Fruit fly (Drosophila melanogaster) whole organism, embryonic: ENCODE measurements around the gene Tcs3.

Experiments used
- Adf1 ChIP-seq: fragments of 200-800 bp; sonication (Bioruptor generic); IDR thresholded peaks from 2 replicates; pipeline ENCODE4 v1.3.6; 2022; ENCODE audit warnings: missing biosample characterization, missing genetic modification characterization
- B-H1 ChIP-seq: fragments of 200-800 bp; sonication (Bioruptor generic); IDR thresholded peaks from 3 replicates; pipeline ENCODE4 v1.3.6; 2022; ENCODE audit warnings: missing biosample characterization, missing genetic modification characterization
- Bteb2 ChIP-seq: fragments of 200-800 bp; sonication (Bioruptor generic); optimal IDR thresholded peaks from 2 replicates; lab custom pipeline; 2016; ENCODE audit warnings: missing biosample characterization, missing genetic modification characterization
- CG11085 ChIP-seq: fragments of 200-800 bp; sonication (Bioruptor generic); IDR thresholded peaks from 2 replicates; pipeline ENCODE4 v1.3.6; 2022; ENCODE audit warnings: missing biosample characterization, missing genetic modification characterization
- CG11695 ChIP-seq: fragments of 200-800 bp; sonication (Bioruptor generic); IDR thresholded peaks from 3 replicates; pipeline ENCODE4 v1.3.6; 2022; ENCODE audit warnings: missing biosample characterization, missing genetic modification characterization
- CG12219 ChIP-seq: fragments of 200-800 bp; sonication (Bioruptor generic); optimal IDR thresholded peaks from 3 replicates; lab custom pipeline; 2018; ENCODE audit warnings: missing biosample characterization, mild to moderate bottlenecking, missing genetic modification characterization
- CG12391 ChIP-seq: fragments of 200-800 bp; sonication (Bioruptor generic); optimal IDR thresholded peaks from 3 replicates; lab custom pipeline; 2018; ENCODE audit warnings: missing biosample characterization, mild to moderate bottlenecking, missing genetic modification characterization, moderate library complexity
- CG14965 ChIP-seq: fragments of 200-800 bp; sonication (Bioruptor generic); optimal IDR thresholded peaks from 2 replicates; lab custom pipeline; 2016; ENCODE audit warnings: missing biosample characterization, missing genetic modification characterization, borderline replicate concordance
- CG15011 ChIP-seq: fragments of 200-800 bp; sonication (Bioruptor generic); optimal IDR thresholded peaks from 3 replicates; lab custom pipeline; 2018; ENCODE audit warnings: missing biosample characterization, mild to moderate bottlenecking, missing genetic modification characterization
- CG17328 ChIP-seq: fragments of 200-800 bp; sonication (Bioruptor generic); IDR thresholded peaks from 2 replicates; pipeline ENCODE4 v1.3.6; 2022; ENCODE audit warnings: missing biosample characterization, missing genetic modification characterization
- CG17361 ChIP-seq: fragments of 200-800 bp; sonication (Bioruptor generic); IDR thresholded peaks from 3 replicates; pipeline ENCODE4 v1.3.6; 2022; ENCODE audit warnings: missing biosample characterization, missing genetic modification characterization
- CG17612 ChIP-seq: fragments of 200-800 bp; sonication (Bioruptor generic); IDR thresholded peaks from 2 replicates; pipeline ENCODE4 v1.3.6; 2022; ENCODE audit warnings: missing biosample characterization, missing genetic modification characterization
- CG18619 ChIP-seq: fragments of 200-800 bp; sonication (Bioruptor generic); optimal IDR thresholded peaks from 3 replicates; lab custom pipeline; 2017; ENCODE audit warnings: missing biosample characterization, mild to moderate bottlenecking, missing genetic modification characterization
- CG3065 ChIP-seq: fragments of 200-800 bp; sonication (Bioruptor generic); optimal IDR thresholded peaks from 2 replicates; lab custom pipeline; 2016; ENCODE audit warnings: missing biosample characterization, missing genetic modification characterization
- CG31224 ChIP-seq: fragments of 200-800 bp; sonication (Bioruptor generic); IDR thresholded peaks from 2 replicates; pipeline ENCODE4 v1.3.6; 2022; ENCODE audit warnings: missing biosample characterization, missing genetic modification characterization
- CG3407 ChIP-seq: fragments of 200-800 bp; sonication (Bioruptor generic); optimal IDR thresholded peaks from 2 replicates; lab custom pipeline; 2018; ENCODE audit warnings: missing biosample characterization, mild to moderate bottlenecking, missing genetic modification characterization
- CG3838 ChIP-seq: fragments of 200-800 bp; sonication (Bioruptor generic); optimal IDR thresholded peaks from 3 replicates; lab custom pipeline; 2016; ENCODE audit warnings: missing biosample characterization, missing genetic modification characterization
- CG4360 ChIP-seq: fragments of 200-800 bp; sonication (Bioruptor generic); IDR thresholded peaks from 2 replicates; pipeline ENCODE4 v1.3.6; 2022; ENCODE audit warnings: missing biosample characterization, missing genetic modification characterization
- Dbx ChIP-seq: fragments of 200-800 bp; sonication (Bioruptor generic); IDR thresholded peaks from 3 replicates; pipeline ENCODE4 v1.3.6; 2022; ENCODE audit warnings: missing biosample characterization, missing genetic modification characterization
- Dek ChIP-seq: fragments of 200-800 bp; sonication (Bioruptor generic); optimal IDR thresholded peaks from 3 replicates; lab custom pipeline; 2019; ENCODE audit warnings: missing biosample characterization, mild to moderate bottlenecking, missing genetic modification characterization, moderate library complexity
- E2f2 ChIP-seq: fragments of 200-800 bp; sonication (Bioruptor generic); IDR thresholded peaks from 2 replicates; pipeline ENCODE4 v1.3.6; 2022; ENCODE audit warnings: missing biosample characterization, missing genetic modification characterization
- GATAe ChIP-seq: fragments of 200-800 bp; sonication (Bioruptor generic); conservative IDR thresholded peaks from 2 replicates; pipeline ENCODE4 v1.3.6; 2022; ENCODE audit warnings: missing biosample characterization, missing genetic modification characterization
- Gsc ChIP-seq: fragments of 200-800 bp; sonication (Bioruptor generic); IDR thresholded peaks from 2 replicates; pipeline ENCODE4 v1.3.6; 2022; ENCODE audit warnings: missing biosample characterization, missing genetic modification characterization
- HLH4C ChIP-seq: fragments of 200-800 bp; sonication (Bioruptor generic); IDR thresholded peaks from 3 replicates; pipeline ENCODE4 v1.3.6; 2022; ENCODE audit warnings: missing biosample characterization, missing genetic modification characterization; ENCODE audit not compliant: partially characterized antibody
- Hr3 ChIP-seq: fragments of 200-800 bp; sonication (Bioruptor generic); optimal IDR thresholded peaks from 3 replicates; lab custom pipeline; 2016; ENCODE audit warnings: missing biosample characterization, missing genetic modification characterization
- Hr39 ChIP-seq: fragments of >200 bp; optimal IDR thresholded peaks from 2 replicates; lab custom pipeline; 2017
- MBD-R2 ChIP-seq: fragments of 200-800 bp; sonication (Bioruptor generic); IDR thresholded peaks from 2 replicates; pipeline ENCODE4 v1.3.6; 2022; ENCODE audit warnings: missing biosample characterization, missing genetic modification characterization
- NK7.1 ChIP-seq: fragments of 200-800 bp; sonication (Bioruptor generic); optimal IDR thresholded peaks from 3 replicates; lab custom pipeline; 2016; ENCODE audit warnings: missing biosample characterization, missing genetic modification characterization
- Nf-YB ChIP-seq: fragments of 200-800 bp; sonication (Bioruptor generic); optimal IDR thresholded peaks from 3 replicates; lab custom pipeline; 2019; ENCODE audit warnings: missing biosample characterization, mild to moderate bottlenecking, missing genetic modification characterization, moderate library complexity
- Opbp ChIP-seq: fragments of 200-800 bp; sonication (Bioruptor generic); IDR thresholded peaks from 3 replicates; pipeline ENCODE4 v1.3.6; 2022; ENCODE audit warnings: missing biosample characterization, missing genetic modification characterization; ENCODE audit not compliant: partially characterized antibody
- Sin3A ChIP-seq: fragments of >200 bp; optimal IDR thresholded peaks from 2 replicates; lab custom pipeline; 2018
- Tbp ChIP-seq: fragments of >200 bp; optimal IDR thresholded peaks from 2 replicates; lab custom pipeline; 2018; ENCODE audit warnings: missing biosample characterization, missing genetic modification characterization
- Vsx1 ChIP-seq: fragments of 200-800 bp; sonication (Bioruptor generic); optimal IDR thresholded peaks from 2 replicates; lab custom pipeline; 2017; ENCODE audit warnings: missing biosample characterization, mild to moderate bottlenecking, missing genetic modification characterization, missing genetic modification reagents
- abd-A ChIP-seq: fragments of 200-800 bp; sonication (Bioruptor generic); optimal IDR thresholded peaks from 3 replicates; lab custom pipeline; 2019; ENCODE audit warnings: missing biosample characterization, mild to moderate bottlenecking, missing genetic modification characterization, moderate library complexity
- bcd ChIP-seq: fragments of 200-800 bp; sonication (Bioruptor generic); optimal IDR thresholded peaks from 2 replicates; lab custom pipeline; 2017; ENCODE audit warnings: missing biosample characterization, mild to moderate bottlenecking, missing genetic modification characterization
- dpn ChIP-seq, 2 experiments: fragments of 200-800 bp; sonication (Bioruptor generic); optimal IDR thresholded peaks; 3 replicates each; lab custom pipeline; 2016; ENCODE audit warnings: missing biosample characterization in 2 of 2, missing genetic modification characterization in 2 of 2
- en ChIP-seq: fragments of 200-800 bp; sonication (Bioruptor generic); optimal IDR thresholded peaks from 2 replicates; lab custom pipeline; 2016; ENCODE audit warnings: missing biosample characterization, missing genetic modification characterization
- ewg ChIP-seq: fragments of 200-800 bp; sonication (Bioruptor generic); optimal IDR thresholded peaks from 3 replicates; lab custom pipeline; 2017; ENCODE audit warnings: mild to moderate bottlenecking, missing biosample characterization, missing genetic modification reagents, missing genetic modification characterization
- fd64A ChIP-seq: fragments of 200-800 bp; sonication (Bioruptor generic); optimal IDR thresholded peaks from 3 replicates; lab custom pipeline; 2018; ENCODE audit warnings: missing biosample characterization, mild to moderate bottlenecking, missing genetic modification characterization
- fd96Cb ChIP-seq: fragments of 200-800 bp; sonication (Bioruptor generic); optimal IDR thresholded peaks from 2 replicates; lab custom pipeline; 2018; ENCODE audit warnings: missing biosample characterization, mild to moderate bottlenecking, missing genetic modification characterization, moderate library complexity
- gfzf ChIP-seq: fragments of 200-800 bp; sonication (Bioruptor generic); optimal IDR thresholded peaks from 2 replicates; lab custom pipeline; 2016; ENCODE audit warnings: missing biosample characterization, mild to moderate bottlenecking, missing genetic modification characterization, moderate library complexity
- gro ChIP-seq: fragments of 200-800 bp; sonication (Bioruptor generic); optimal IDR thresholded peaks from 2 replicates; lab custom pipeline; 2016; ENCODE audit warnings: missing biosample characterization, missing genetic modification characterization
- hth ChIP-seq: fragments of >200 bp; optimal IDR thresholded peaks from 2 replicates; lab custom pipeline; 2017; ENCODE audit warnings: inconsistent platforms
- pan ChIP-seq, 4 experiments: fragments of >200 bp in 3 of 4; fragments of 200-800 bp in 1 of 4; sonication (Bioruptor generic) in 1 of 4; optimal IDR thresholded peaks in 3 of 4; IDR thresholded peaks in 1 of 4; 2 replicates each; pipeline versions ENCODE4 v1.3.6 to Lab custom; 2017 to 2022; ENCODE audit warnings: missing biosample characterization in 2 of 4, missing genetic modification characterization in 2 of 4, mixed read lengths in 1 of 4
- prd ChIP-seq, 3 experiments: fragments of >200 bp in 2 of 3; fragments of 200-800 bp in 1 of 3; sonication (Bioruptor generic) in 1 of 3; optimal IDR thresholded peaks in 2 of 3; IDR thresholded peaks in 1 of 3; 2 replicates in 2 of 3; 3 replicates in 1 of 3; pipeline versions ENCODE4 v1.3.6 to Lab custom; 2017 to 2022; ENCODE audit warnings: missing biosample characterization in 1 of 3, missing genetic modification characterization in 1 of 3
- repo ChIP-seq: fragments of 200-800 bp; sonication (Bioruptor generic); optimal IDR thresholded peaks from 2 replicates; lab custom pipeline; 2016; ENCODE audit warnings: missing biosample characterization, missing genetic modification characterization
- slou ChIP-seq: fragments of 200-800 bp; sonication (Bioruptor generic); optimal IDR thresholded peaks from 3 replicates; lab custom pipeline; 2016; ENCODE audit warnings: missing biosample characterization, missing genetic modification characterization
- stc ChIP-seq: fragments of 200-800 bp; sonication (Bioruptor generic); IDR thresholded peaks from 2 replicates; pipeline ENCODE4 v1.3.6; 2022; ENCODE audit warnings: missing biosample characterization, missing genetic modification characterization
- unc-4 ChIP-seq: fragments of 200-800 bp; sonication (Bioruptor generic); IDR thresholded peaks from 2 replicates; pipeline ENCODE4 v1.3.6; 2022; ENCODE audit warnings: missing biosample characterization, missing genetic modification characterization; ENCODE audit not compliant: partially characterized antibody

The Tcs3 gene

DNA sequence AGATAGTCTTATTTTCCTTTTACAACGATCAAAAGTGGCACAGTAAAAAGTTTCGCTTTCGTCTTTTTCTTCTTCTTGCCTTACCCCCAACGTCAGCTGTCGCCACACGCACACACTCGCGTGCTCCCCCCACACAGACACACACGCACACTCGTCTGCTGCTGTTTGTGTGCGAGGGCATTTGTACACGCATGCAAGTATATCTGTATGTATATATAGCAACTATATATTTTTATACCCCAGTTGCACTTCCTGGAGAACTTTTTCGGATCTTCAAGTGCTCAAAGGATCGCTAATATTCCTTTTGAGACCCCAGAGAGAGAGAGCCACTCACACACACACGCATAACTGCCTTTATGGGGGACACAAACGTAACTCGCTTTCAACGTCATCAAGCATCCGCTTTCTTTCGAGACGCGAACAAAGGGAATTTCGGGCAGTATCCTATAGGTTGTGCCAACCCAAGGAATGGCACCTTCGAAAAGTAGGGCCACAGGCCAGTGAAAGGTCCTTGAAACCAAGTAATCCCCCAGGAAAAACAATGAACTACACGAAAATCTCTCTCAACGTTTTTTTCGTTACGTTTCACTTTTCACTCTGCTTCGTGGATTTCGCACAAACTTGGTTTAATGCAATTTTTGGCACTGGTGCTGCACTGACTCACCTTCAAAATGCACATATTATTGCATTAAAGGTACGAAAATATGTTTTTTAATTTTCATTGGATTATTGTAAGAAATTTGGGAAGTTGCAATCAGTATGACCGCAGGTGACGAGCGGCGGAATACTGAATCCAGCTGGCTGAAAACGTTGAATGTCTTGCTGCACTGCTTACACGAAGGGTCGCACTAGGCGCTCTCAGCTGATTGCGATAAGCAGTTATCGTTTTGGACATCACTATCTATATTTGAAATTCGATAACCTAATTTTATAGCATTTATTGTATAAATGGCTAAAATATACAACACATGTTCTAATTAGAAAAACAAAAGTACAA is 26.3 kb downstream of the Tcs3 start, which contains the start of gene roq (continued):
- no peak for TF ChIP-seq B-H1 (GFP tag; lab: Robert Waterston, UW)
- no peak for TF ChIP-seq en
- TF ChIP-seq CG3838 (GFP tag; lab: Kevin White, UChicago): no peak
- TF ChIP-seq HLH4C: peak; percentile 71
- TF ChIP-seq Vsx1 (GFP tag; lab: Kevin White, UChicago): no peak
- TF ChIP-seq CG3065 (GFP tag; lab: Kevin White, UChicago): no peak
- no peak for TF ChIP-seq stc (GFP tag; lab: Robert Waterston, UW)
- no peak for TF ChIP-seq Adf1 (GFP tag; lab: Robert Waterston, UW)
- no peak for TF ChIP-seq CG31224 (GFP tag; lab: Robert Waterston, UW)
- no peak for TF ChIP-seq abd-A (tag; lab: Kevin White, UChicago)
- TF ChIP-seq Dbx (GFP tag; lab: Robert Waterston, UW): 0 out of 3 replicates have a peak, but pooled peaks have one; percentile 46
- no peak for TF ChIP-seq ewg (GFP tag; lab: Kevin White, UChicago)
- peak; percentile 89 for TF ChIP-seq E2f2 (GFP tag; lab: Robert Waterston, UW)
- TF ChIP-seq Sin3A (lab: Kevin White, UChicago): peak; percentile 19
- TF ChIP-seq Hr3 (GFP tag; lab: Kevin White, UChicago): no peak
- no peak for TF ChIP-seq gro (GFP tag; lab: Kevin White, UChicago)
- TF ChIP-seq CG11085 (GFP tag; lab: Robert Waterston, UW): no peak
- no peak for TF ChIP-seq Tbp (GFP tag; lab: Kevin White, UChicago)
- TF ChIP-seq Opbp: peak; percentile 65; the same call in 2 of the 3 replicates
- no peak for TF ChIP-seq fd64A
- TF ChIP-seq gfzf: peak; percentile 96
- TF ChIP-seq CG3407: no peak
- TF ChIP-seq Bteb2: no peak
- TF ChIP-seq pan (optimal IDR thresholded peaks at IDR 0.05; lab: Kevin White, UChicago): no peak
- TF ChIP-seq pan (GFP tag; optimal IDR thresholded peaks at IDR 0.05 in 1 of 2, IDR thresholded peaks at IDR 0.05 in 1 of 2): no peak
- no peak for TF ChIP-seq Dek (tag; lab: Kevin White, UChicago)
- TF ChIP-seq CG4360: no peak; the same call in 1 of the 2 replicates
- no peak for TF ChIP-seq CG17361
- no peak for TF ChIP-seq hth (lab: Kevin White, UChicago)
- no peak for TF ChIP-seq CG11695 (GFP tag; lab: Robert Waterston, UW)
- TF ChIP-seq CG18619: no peak
- no peak for TF ChIP-seq NK7.1 (GFP tag; lab: Kevin White, UChicago)
- TF ChIP-seq CG17328 (GFP tag; lab: Robert Waterston, UW): no peak
- no peak for TF ChIP-seq Nf-YB (GFP tag; lab: Kevin White, UChicago)
- 0 out of 2 replicates have a peak, but pooled peaks have one; percentile 32 for TF ChIP-seq unc-4
- no peak for TF ChIP-seq dpn (GFP tag; optimal IDR thresholded peaks at IDR 0.05; lab: Kevin White, UChicago)
- no peak for TF ChIP-seq prd (optimal IDR thresholded peaks at IDR 0.05; lab: Kevin White, UChicago)
- no peak for TF ChIP-seq prd (GFP tag; IDR thresholded peaks at IDR 0.05; lab: Robert Waterston, UW)
- no peak for TF ChIP-seq fd96Cb (tag; lab: Kevin White, UChicago)
- TF ChIP-seq slou (GFP tag; lab: Kevin White, UChicago): no peak
- TF ChIP-seq Gsc (GFP tag; lab: Robert Waterston, UW): no peak
- TF ChIP-seq bcd (GFP tag; lab: Kevin White, UChicago): no peak
- TF ChIP-seq repo (GFP tag; lab: Kevin White, UChicago): no peak
- TF ChIP-seq CG17612 (GFP tag; lab: Robert Waterston, UW): no peak
- TF ChIP-seq GATAe (GFP tag; lab: Robert Waterston, UW): peak; percentile 14; the same call in 1 of the 2 replicates
- TF ChIP-seq Hr39 (lab: Kevin White, UChicago): no peak
- TF ChIP-seq CG15011 (GFP tag; lab: Kevin White, UChicago): no peak
- no peak for TF ChIP-seq CG12219
- TF ChIP-seq MBD-R2 (GFP tag; lab: Robert Waterston, UW): peak; percentile 77
- peak; percentile 24 for TF ChIP-seq CG12391 (tag; lab: Kevin White, UChicago)
- TF ChIP-seq CG14965: no peak
